ENCODE assay signal across 1 fruit fly cellular context in the genomic region with DNA sequence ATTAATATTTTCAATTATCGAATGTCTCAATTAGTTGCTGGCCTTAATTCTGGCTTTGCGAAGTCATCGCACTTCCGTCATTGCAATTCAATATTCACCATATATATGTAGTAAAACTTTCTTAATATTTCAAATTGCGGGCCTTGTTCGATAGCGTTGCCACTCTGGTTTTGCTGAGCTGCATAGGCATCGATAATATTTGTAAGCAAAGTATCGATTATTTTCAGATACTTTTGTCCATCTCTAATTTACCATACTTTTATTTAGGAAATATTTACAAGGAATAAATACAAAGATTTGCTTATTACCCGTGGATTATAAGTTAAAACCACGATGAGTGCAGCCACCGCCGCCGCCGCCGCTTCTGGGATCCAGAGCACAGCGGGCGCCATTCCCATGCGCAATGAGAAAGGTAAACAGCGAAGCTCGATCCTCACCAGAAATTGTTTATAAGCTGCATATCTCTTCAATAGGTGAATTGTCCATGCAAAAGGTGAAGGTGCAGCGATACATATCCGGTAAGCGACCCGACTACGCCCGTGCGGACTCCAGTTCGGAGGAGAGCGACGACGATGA.
TF ChIP-seq lines count a peak whose summit lies in the region.

A gene (plus strand): TSS at position 226 of the 576 bp plus-strand sequence.

TF ChIP-seq in whole organism, embryonic, 481 proteins besides CTCF, POLR2A, EP300 and RAD21 (continued from another document and continues in another):
- TF ChIP-seq CG2129 (GFP tag; IDR thresholded peaks at IDR 0.05; lab: Robert Waterston, UW; ENCODE audit: partially characterized antibody) (peak; percentile 35; the same call in 1 of the 2 replicates), schlank (tag; optimal IDR thresholded peaks at IDR 0.05; lab: Kevin White, UChicago) (no peak), pho (GFP tag; optimal IDR thresholded peaks at IDR 0.05; lab: Kevin White, UChicago) (no peak), Spps (tag; optimal IDR thresholded peaks at IDR 0.05; lab: Kevin White, UChicago) (no peak), CG13775 (GFP tag; optimal IDR thresholded peaks at IDR 0.05; lab: Kevin White, UChicago) (no peak), CG8290 (GFP tag; optimal IDR thresholded peaks at IDR 0.05; lab: Kevin White, UChicago) (no peak), CG8290 (tag; optimal IDR thresholded peaks at IDR 0.05; lab: Kevin White, UChicago) (no peak), gem (tag; optimal IDR thresholded peaks at IDR 0.05; lab: Kevin White, UChicago) (no peak), oc (tag; optimal IDR thresholded peaks at IDR 0.05; lab: Kevin White, UChicago) (no peak), wdn (GFP tag; IDR thresholded peaks at IDR 0.05; lab: Robert Waterston, UW) (no peak), Lim3 (GFP tag; IDR thresholded peaks at IDR 0.05; lab: Robert Waterston, UW) (no peak), Hr78 (GFP tag; optimal IDR thresholded peaks at IDR 0.05; lab: Kevin White, UChicago) (no peak), Usf (GFP tag; optimal IDR thresholded peaks at IDR 0.05; lab: Kevin White, UChicago) (no peak), Antp (GFP tag; optimal IDR thresholded peaks at IDR 0.05; lab: Kevin White, UChicago) (no peak), CG17802 (tag; optimal IDR thresholded peaks at IDR 0.05; lab: Kevin White, UChicago) (no peak), sob (GFP tag; IDR thresholded peaks at IDR 0.05; lab: Robert Waterston, UW) (no peak), Myb (GFP tag; optimal IDR thresholded peaks at IDR 0.05; lab: Kevin White, UChicago) (no peak), CG7372 (GFP tag; IDR thresholded peaks at IDR 0.05; lab: Robert Waterston, UW) (no peak), Hand (GFP tag; optimal IDR thresholded peaks at IDR 0.05; lab: Kevin White, UChicago) (no peak), ind (GFP tag; optimal IDR thresholded peaks at IDR 0.05; lab: Kevin White, UChicago) (no peak), GATAe (GFP tag; conservative IDR thresholded peaks at IDR 0.05; lab: Robert Waterston, UW) (no peak), Dip2 (GFP tag; IDR thresholded peaks at IDR 0.05; lab: Robert Waterston, UW) (no peak), CG17568 (GFP tag; optimal IDR thresholded peaks at IDR 0.05; lab: Kevin White, UChicago) (no peak), HmgD (GFP tag; optimal IDR thresholded peaks at IDR 0.05; lab: Kevin White, UChicago) (no peak), CG3065 (GFP tag; optimal IDR thresholded peaks at IDR 0.05; lab: Kevin White, UChicago) (no peak), CG11695 (GFP tag; IDR thresholded peaks at IDR 0.05; lab: Robert Waterston, UW) (no peak), Dp (GFP tag; optimal IDR thresholded peaks at IDR 0.05; lab: Kevin White, UChicago) (peak; percentile 96), CG34376 (GFP tag; optimal IDR thresholded peaks at IDR 0.05; lab: Kevin White, UChicago) (no peak), stwl (tag; optimal IDR thresholded peaks at IDR 0.05; lab: Kevin White, UChicago) (peak; percentile 67), wek (GFP tag; optimal IDR thresholded peaks at IDR 0.05; lab: Kevin White, UChicago) (no peak), caup (GFP tag; optimal IDR thresholded peaks at IDR 0.05; lab: Kevin White, UChicago; ENCODE audit: severe bottlenecking) (no peak), sr (GFP tag; IDR thresholded peaks at IDR 0.05; lab: Robert Waterston, UW) (no peak), lmd (GFP tag; IDR thresholded peaks at IDR 0.05; lab: Robert Waterston, UW) (no peak), Oaz (GFP tag; IDR thresholded peaks at IDR 0.05; lab: Robert Waterston, UW) (no peak), ab (GFP tag; optimal IDR thresholded peaks at IDR 0.05; lab: Kevin White, UChicago) (no peak), CG17361 (GFP tag; IDR thresholded peaks at IDR 0.05; lab: Robert Waterston, UW) (no peak), croc (GFP tag; conservative IDR thresholded peaks at IDR 0.05; lab: Robert Waterston, UW) (no peak), Tbp (GFP tag; optimal IDR thresholded peaks at IDR 0.05; lab: Kevin White, UChicago) (no peak), CG17328 (GFP tag; IDR thresholded peaks at IDR 0.05; lab: Robert Waterston, UW) (no peak), CG4854 (GFP tag; optimal IDR thresholded peaks at IDR 0.05; lab: Kevin White, UChicago) (no peak), fru (optimal IDR thresholded peaks at IDR 0.05; lab: Kevin White, UChicago) (no peak), tll (GFP tag; optimal IDR thresholded peaks at IDR 0.05; lab: Kevin White, UChicago) (no peak), CG14965 (GFP tag; optimal IDR thresholded peaks at IDR 0.05; lab: Kevin White, UChicago; ENCODE audit: borderline replicate concordance) (no peak), CG10959 (GFP tag; IDR thresholded peaks at IDR 0.05; lab: Robert Waterston, UW) (no peak), NK7.1 (GFP tag; optimal IDR thresholded peaks at IDR 0.05; lab: Kevin White, UChicago) (no peak), Neu2 (GFP tag; optimal IDR thresholded peaks at IDR 0.05; lab: Kevin White, UChicago; ENCODE audit: borderline replicate concordance) (no peak), Kr (GFP tag; optimal IDR thresholded peaks at IDR 0.05; lab: Kevin White, UChicago) (no peak), CG7786 (GFP tag; optimal IDR thresholded peaks at IDR 0.05; lab: Kevin White, UChicago) (no peak), MESR4 (GFP tag; optimal IDR thresholded peaks at IDR 0.05; lab: Kevin White, UChicago) (peak; percentile 67), eyg (GFP tag; optimal IDR thresholded peaks at IDR 0.05; lab: Kevin White, UChicago) (no peak), Oli (tag; optimal IDR thresholded peaks at IDR 0.05; lab: Kevin White, UChicago) (no peak), Optix (GFP tag; IDR thresholded peaks at IDR 0.05; lab: Robert Waterston, UW) (no peak), lilli (GFP tag; optimal IDR thresholded peaks at IDR 0.05; lab: Kevin White, UChicago) (peak; percentile 18), tup (GFP tag; optimal IDR thresholded peaks at IDR 0.05; lab: Kevin White, UChicago) (no peak), ssp (GFP tag; IDR thresholded peaks at IDR 0.05; lab: Robert Waterston, UW) (no peak), CG3995 (GFP tag; optimal IDR thresholded peaks at IDR 0.05; lab: Kevin White, UChicago) (no peak), H15 (GFP tag; IDR thresholded peaks at IDR 0.05; lab: Robert Waterston, UW) (no peak), CG14860 (GFP tag; IDR thresholded peaks at IDR 0.05; lab: Robert Waterston, UW; ENCODE audit: partially characterized antibody) (0 out of 3 replicates have a peak, but pooled peaks have one; percentile 35), gsb-n (tag; optimal IDR thresholded peaks at IDR 0.05; lab: Kevin White, UChicago) (no peak), CG4820 (GFP tag; optimal IDR thresholded peaks at IDR 0.05; lab: Kevin White, UChicago) (peak; percentile 4), disco-r (GFP tag; optimal IDR thresholded peaks at IDR 0.05; lab: Kevin White, UChicago) (no peak), sim (GFP tag; IDR thresholded peaks at IDR 0.05; lab: Robert Waterston, UW) (no peak), Ravus (GFP tag; IDR thresholded peaks at IDR 0.05; lab: Robert Waterston, UW) (no peak), Nf-YA (GFP tag; IDR thresholded peaks at IDR 0.05; lab: Robert Waterston, UW) (no peak), Sin3A (optimal IDR thresholded peaks at IDR 0.05; lab: Kevin White, UChicago) (peak; percentile 11), Side (GFP tag; optimal IDR thresholded peaks at IDR 0.05; lab: Kevin White, UChicago) (no peak), lab (GFP tag; optimal IDR thresholded peaks at IDR 0.05; lab: Kevin White, UChicago) (peak; percentile 13), nau (GFP tag; optimal IDR thresholded peaks at IDR 0.05; lab: Kevin White, UChicago) (no peak), CG10366 (GFP tag; IDR thresholded peaks at IDR 0.05; lab: Robert Waterston, UW) (no peak), Ets65A (GFP tag; lab: Kevin White, UChicago) (peak; percentile 41), CG17186 (GFP tag; optimal IDR thresholded peaks at IDR 0.05; lab: Kevin White, UChicago) (no peak), zen (tag; optimal IDR thresholded peaks at IDR 0.05; lab: Kevin White, UChicago) (no peak), CG17912 (GFP tag; optimal IDR thresholded peaks at IDR 0.05; lab: Kevin White, UChicago) (no peak), Ets97D (GFP tag; optimal IDR thresholded peaks at IDR 0.05; lab: Kevin White, UChicago) (peak; percentile 22), CG14710 (tag; optimal IDR thresholded peaks at IDR 0.05; lab: Kevin White, UChicago) (peak; percentile 50), Bgb (GFP tag; IDR thresholded peaks at IDR 0.05; lab: Robert Waterston, UW; ENCODE audit: partially characterized antibody) (peak; percentile 61), chm (GFP tag; IDR thresholded peaks at IDR 0.05; lab: Robert Waterston, UW) (no peak), vfl (GFP tag; optimal IDR thresholded peaks at IDR 0.05; lab: Kevin White, UChicago) (no peak), Vsx1 (GFP tag; optimal IDR thresholded peaks at IDR 0.05; lab: Kevin White, UChicago) (no peak), tx (GFP tag; optimal IDR thresholded peaks at IDR 0.05; lab: Kevin White, UChicago) (no peak), insv (GFP tag; optimal IDR thresholded peaks at IDR 0.05; lab: Kevin White, UChicago) (no peak), Eip74EF (GFP tag; optimal IDR thresholded peaks at IDR 0.05; lab: Kevin White, UChicago) (no peak), CG9437 (GFP tag; optimal IDR thresholded peaks at IDR 0.05; lab: Kevin White, UChicago) (no peak), CG8359 (GFP tag; optimal IDR thresholded peaks at IDR 0.05; lab: Kevin White, UChicago; ENCODE audit: borderline replicate concordance) (no peak), CG18619 (GFP tag; optimal IDR thresholded peaks at IDR 0.05; lab: Kevin White, UChicago) (no peak), kay (GFP tag; optimal IDR thresholded peaks at IDR 0.05; lab: Kevin White, UChicago) (no peak), ro (GFP tag; IDR thresholded peaks at IDR 0.05; lab: Robert Waterston, UW) (no peak), unc-4 (GFP tag; IDR thresholded peaks at IDR 0.05; lab: Robert Waterston, UW; ENCODE audit: partially characterized antibody) (peak; percentile 77), Jarid2 (GFP tag; optimal IDR thresholded peaks at IDR 0.05; lab: Kevin White, UChicago) (no peak), CG3838 (GFP tag; optimal IDR thresholded peaks at IDR 0.05; lab: Kevin White, UChicago) (no peak), CG16815 (GFP tag; optimal IDR thresholded peaks at IDR 0.05; lab: Kevin White, UChicago) (no peak), CG10543 (GFP tag; optimal IDR thresholded peaks at IDR 0.05; lab: Kevin White, UChicago) (no peak), CG15479 (GFP tag; optimal IDR thresholded peaks at IDR 0.05; lab: Kevin White, UChicago) (no peak), her (GFP tag; optimal IDR thresholded peaks at IDR 0.05; lab: Kevin White, UChicago) (no peak), Sry-δ (GFP tag; optimal IDR thresholded peaks at IDR 0.05; lab: Kevin White, UChicago) (peak; percentile 84), wor (GFP tag; IDR thresholded peaks at IDR 0.05; lab: Robert Waterston, UW) (no peak), Mad (GFP tag; optimal IDR thresholded peaks at IDR 0.05; lab: Kevin White, UChicago) (no peak), CG14050 (GFP tag; IDR thresholded peaks at IDR 0.05; lab: Robert Waterston, UW) (no peak), fu2 (GFP tag; optimal IDR thresholded peaks at IDR 0.05; lab: Kevin White, UChicago) (no peak), CG9609 (GFP tag; optimal IDR thresholded peaks at IDR 0.05; lab: Kevin White, UChicago) (no peak), grau (tag; optimal IDR thresholded peaks at IDR 0.05; lab: Kevin White, UChicago) (no peak), z (GFP tag; IDR thresholded peaks at IDR 0.05; lab: Robert Waterston, UW) (no peak), az2 (GFP tag; optimal IDR thresholded peaks at IDR 0.05; lab: Kevin White, UChicago) (no peak), CG7271 (tag; optimal IDR thresholded peaks at IDR 0.05; lab: Kevin White, UChicago) (no peak), CG9876 (GFP tag; optimal IDR thresholded peaks at IDR 0.05; lab: Kevin White, UChicago) (no peak), ham (GFP tag; IDR thresholded peaks at IDR 0.05; lab: Robert Waterston, UW) (no peak), CG3407 (GFP tag; optimal IDR thresholded peaks at IDR 0.05; lab: Kevin White, UChicago) (no peak), CG9932 (GFP tag; IDR thresholded peaks at IDR 0.05; lab: Robert Waterston, UW) (peak; percentile 29; the same call in 1 of the 2 replicates), otp (GFP tag; IDR thresholded peaks at IDR 0.05; lab: Robert Waterston, UW) (no peak), CG18599 (GFP tag; optimal IDR thresholded peaks at IDR 0.05; lab: Kevin White, UChicago) (no peak), CG11504 (tag; optimal IDR thresholded peaks at IDR 0.05; lab: Kevin White, UChicago) (no peak), hkb (optimal IDR thresholded peaks at IDR 0.05; lab: Kevin White, UChicago) (no peak), hkb (GFP tag; IDR thresholded peaks at IDR 0.05; lab: Robert Waterston, UW) (no peak), grn (GFP tag; optimal IDR thresholded peaks at IDR 0.05; lab: Kevin White, UChicago) (no peak), Nf-YC (tag; optimal IDR thresholded peaks at IDR 0.05; lab: Kevin White, UChicago) (no peak), Rfx (GFP tag; IDR thresholded peaks at IDR 0.05; lab: Robert Waterston, UW) (peak; percentile 59), CG7963 (GFP tag; IDR thresholded peaks at IDR 0.05; lab: Robert Waterston, UW; ENCODE audit: partially characterized antibody) (peak; percentile 24; the same call in 1 of the 3 replicates), Lpt (GFP tag; optimal IDR thresholded peaks at IDR 0.05; lab: Kevin White, UChicago) (no peak), Gsc (GFP tag; IDR thresholded peaks at IDR 0.05; lab: Robert Waterston, UW) (no peak), CG31365 (tag; optimal IDR thresholded peaks at IDR 0.05; lab: Kevin White, UChicago) (no peak), rib (GFP tag; IDR thresholded peaks at IDR 0.05; lab: Robert Waterston, UW) (no peak), CG11085 (GFP tag; IDR thresholded peaks at IDR 0.05; lab: Robert Waterston, UW) (no peak), fd64A (GFP tag; optimal IDR thresholded peaks at IDR 0.05; lab: Kevin White, UChicago) (no peak), HLH4C (GFP tag; IDR thresholded peaks at IDR 0.05; lab: Robert Waterston, UW; ENCODE audit: partially characterized antibody) (peak; percentile 31; the same call in 2 of the 3 replicates), B-H1 (GFP tag; IDR thresholded peaks at IDR 0.05; lab: Robert Waterston, UW) (no peak), fd96Cb (tag; optimal IDR thresholded peaks at IDR 0.05; lab: Kevin White, UChicago) (no peak), mirr (GFP tag; optimal IDR thresholded peaks at IDR 0.05; lab: Kevin White, UChicago) (no peak), pros (GFP tag; optimal IDR thresholded peaks at IDR 0.05; lab: Kevin White, UChicago) (no peak), exex (tag; optimal IDR thresholded peaks at IDR 0.05; lab: Kevin White, UChicago) (no peak), CG1603 (tag; optimal IDR thresholded peaks at IDR 0.05; lab: Kevin White, UChicago) (peak; percentile 66), Bteb2 (GFP tag; optimal IDR thresholded peaks at IDR 0.05; lab: Kevin White, UChicago) (no peak)
